Worm (Caenorhabditis elegans): Measurements from ENCODE around the gene fbxa-202.

ce11 chrV:6328897-6329296, 1.8 kb downstream of the fbxa-202 start, which contains the start of gene T28C12.2:
- no peak for TF ChIP-seq nhr-77 (tag; optimal IDR thresholded peaks at IDR 0.05)
- TF ChIP-seq lsy-2 (tag; optimal IDR thresholded peaks at IDR 0.05) = no peak

Data from whole organism, L1 larva.